Fruit fly (Drosophila melanogaster) whole organism, embryonic: Measurements from ENCODE around the gene Mst57Da.

Experiments used
- Atf6 ChIP-seq: fragments of 200-800 bp; sonication (Bioruptor generic); IDR thresholded peaks from 2 replicates; pipeline ENCODE4 v1.3.6; 2022; ENCODE audit warnings: missing biosample characterization, missing genetic modification characterization
- BEAF-32 ChIP-seq: fragments of 200-800 bp; sonication (Bioruptor generic); optimal IDR thresholded peaks from 3 replicates; lab custom pipeline; 2017; ENCODE audit warnings: missing biosample characterization, missing genetic modification characterization, mild to moderate bottlenecking, moderate library complexity, missing genetic modification reagents
- Blimp-1 ChIP-seq: fragments of 200-800 bp; sonication (Bioruptor generic); optimal IDR thresholded peaks from 3 replicates; lab custom pipeline; 2018; ENCODE audit warnings: missing biosample characterization, missing genetic modification characterization, mild to moderate bottlenecking, moderate library complexity, missing genetic modification reagents
- CG10209 ChIP-seq: fragments of 200-800 bp; sonication (Bioruptor generic); optimal IDR thresholded peaks from 3 replicates; lab custom pipeline; 2017; ENCODE audit warnings: missing biosample characterization, mild to moderate bottlenecking, missing genetic modification characterization, missing genetic modification reagents
- CG10431 ChIP-seq: fragments of 200-800 bp; sonication (Bioruptor generic); optimal IDR thresholded peaks from 3 replicates; lab custom pipeline; 2018; ENCODE audit warnings: missing biosample characterization, mild to moderate bottlenecking, missing genetic modification characterization
- CG10565 ChIP-seq: fragments of 200-800 bp; sonication (Bioruptor generic); optimal IDR thresholded peaks from 3 replicates; lab custom pipeline; 2016; ENCODE audit warnings: missing biosample characterization, mild to moderate bottlenecking, missing genetic modification characterization
- CG11247 ChIP-seq: fragments of 200-800 bp; sonication (Bioruptor generic); IDR thresholded peaks from 2 replicates; pipeline ENCODE4 v1.3.6; 2022; ENCODE audit warnings: missing biosample characterization, missing genetic modification characterization
- CG12391 ChIP-seq: fragments of 200-800 bp; sonication (Bioruptor generic); optimal IDR thresholded peaks from 3 replicates; lab custom pipeline; 2018; ENCODE audit warnings: missing biosample characterization, mild to moderate bottlenecking, missing genetic modification characterization, moderate library complexity
- CG13424 ChIP-seq: fragments of 200-800 bp; sonication (Bioruptor generic); optimal IDR thresholded peaks from 2 replicates; lab custom pipeline; 2019; ENCODE audit warnings: missing biosample characterization, mild to moderate bottlenecking, missing genetic modification characterization, moderate library complexity
- CG14441 ChIP-seq: fragments of 200-800 bp; sonication (Bioruptor generic); IDR thresholded peaks from 2 replicates; pipeline ENCODE4 v1.3.6; 2022; ENCODE audit warnings: missing biosample characterization, missing genetic modification characterization
- CG15073 ChIP-seq: fragments of 200-800 bp; sonication (Bioruptor generic); optimal IDR thresholded peaks from 2 replicates; lab custom pipeline; 2016; ENCODE audit warnings: missing biosample characterization, missing genetic modification characterization
- CG16815 ChIP-seq: fragments of 200-800 bp; sonication (Bioruptor generic); optimal IDR thresholded peaks from 3 replicates; lab custom pipeline; 2017; ENCODE audit warnings: missing biosample characterization, mild to moderate bottlenecking, missing genetic modification characterization
- CG16863 ChIP-seq: fragments of 200-800 bp; sonication (Bioruptor generic); optimal IDR thresholded peaks from 3 replicates; lab custom pipeline; 2016; ENCODE audit warnings: missing biosample characterization, missing genetic modification characterization
- CG30403 ChIP-seq: fragments of 200-800 bp; sonication (Bioruptor generic); optimal IDR thresholded peaks from 3 replicates; lab custom pipeline; 2016; ENCODE audit warnings: missing biosample characterization, missing genetic modification characterization
- CG31365 ChIP-seq: fragments of 200-800 bp; sonication (Bioruptor generic); optimal IDR thresholded peaks from 2 replicates; lab custom pipeline; 2018; ENCODE audit warnings: missing biosample characterization, mild to moderate bottlenecking, missing genetic modification characterization
- CG4707 ChIP-seq: fragments of 200-800 bp; sonication (Bioruptor generic); optimal IDR thresholded peaks from 2 replicates; lab custom pipeline; 2018; ENCODE audit warnings: missing biosample characterization, mild to moderate bottlenecking, missing genetic modification characterization, moderate library complexity
- CG4820 ChIP-seq: fragments of 200-800 bp; sonication (Bioruptor generic); optimal IDR thresholded peaks from 3 replicates; lab custom pipeline; 2016; ENCODE audit warnings: missing biosample characterization, missing genetic modification characterization
- CG6683 ChIP-seq: fragments of 200-800 bp; sonication (Bioruptor generic); optimal IDR thresholded peaks from 2 replicates; lab custom pipeline; 2017; ENCODE audit warnings: missing biosample characterization, mild to moderate bottlenecking, missing genetic modification characterization, missing genetic modification reagents
- CG7745 ChIP-seq: fragments of 200-800 bp; sonication (Bioruptor generic); optimal IDR thresholded peaks from 2 replicates; lab custom pipeline; 2018; ENCODE audit warnings: missing biosample characterization, mild to moderate bottlenecking, missing genetic modification characterization, moderate library complexity
- Chrac-16 ChIP-seq: fragments of 200-800 bp; sonication (Bioruptor generic); optimal IDR thresholded peaks from 3 replicates; lab custom pipeline; 2016; ENCODE audit warnings: missing biosample characterization, missing genetic modification characterization
- Dek ChIP-seq: fragments of 200-800 bp; sonication (Bioruptor generic); optimal IDR thresholded peaks from 3 replicates; lab custom pipeline; 2019; ENCODE audit warnings: missing biosample characterization, mild to moderate bottlenecking, missing genetic modification characterization, moderate library complexity
- Dip2 ChIP-seq: fragments of 200-800 bp; sonication (Bioruptor generic); IDR thresholded peaks from 2 replicates; pipeline ENCODE4 v1.3.6; 2022; ENCODE audit warnings: missing biosample characterization, missing genetic modification characterization
- ERR ChIP-seq: fragments of 200-800 bp; sonication (Bioruptor generic); optimal IDR thresholded peaks from 2 replicates; lab custom pipeline; 2016; ENCODE audit warnings: missing biosample characterization, missing genetic modification characterization
- Fer1 ChIP-seq: fragments of 200-800 bp; sonication (Bioruptor generic); optimal IDR thresholded peaks from 2 replicates; lab custom pipeline; 2017; ENCODE audit warnings: missing biosample characterization, mild to moderate bottlenecking, missing genetic modification characterization
- HLH54F ChIP-seq: fragments of 200-800 bp; sonication (Bioruptor generic); optimal IDR thresholded peaks from 3 replicates; lab custom pipeline; 2016; ENCODE audit warnings: missing biosample characterization, missing genetic modification characterization
- HLHmδ ChIP-seq: fragments of 200-800 bp; sonication (Bioruptor generic); optimal IDR thresholded peaks from 2 replicates; lab custom pipeline; 2018; ENCODE audit warnings: missing biosample characterization, mild to moderate bottlenecking, missing genetic modification characterization, moderate library complexity
- Hey ChIP-seq: fragments of 200-800 bp; sonication (Bioruptor generic); optimal IDR thresholded peaks from 3 replicates; lab custom pipeline; 2018; ENCODE audit warnings: missing biosample characterization, mild to moderate bottlenecking, missing genetic modification characterization
- Hr3 ChIP-seq: fragments of 200-800 bp; sonication (Bioruptor generic); optimal IDR thresholded peaks from 3 replicates; lab custom pipeline; 2016; ENCODE audit warnings: missing biosample characterization, missing genetic modification characterization
- Lhr ChIP-seq: fragments of 200-800 bp; sonication (Bioruptor generic); optimal IDR thresholded peaks from 3 replicates; lab custom pipeline; 2017; ENCODE audit warnings: mild to moderate bottlenecking, missing biosample characterization, missing genetic modification reagents, missing genetic modification characterization
- Lpt ChIP-seq: fragments of >200 bp; optimal IDR thresholded peaks from 2 replicates; lab custom pipeline; 2018; ENCODE audit warnings: missing biosample characterization, missing genetic modification characterization
- NFAT ChIP-seq: fragments of 200-800 bp; sonication (Bioruptor generic); IDR thresholded peaks from 2 replicates; pipeline ENCODE4 v1.3.6; 2022; ENCODE audit warnings: missing biosample characterization, missing genetic modification characterization
- Rfx ChIP-seq: fragments of 200-800 bp; sonication (Bioruptor generic); IDR thresholded peaks from 2 replicates; pipeline ENCODE4 v1.3.6; 2022; ENCODE audit warnings: missing biosample characterization, missing genetic modification characterization
- Scr ChIP-seq: fragments of 200-800 bp; sonication (Bioruptor generic); IDR thresholded peaks from 2 replicates; pipeline ENCODE4 v1.3.6; 2022; ENCODE audit warnings: missing biosample characterization, missing genetic modification characterization; ENCODE audit not compliant: partially characterized antibody
- Ssrp ChIP-seq: fragments of 200-800 bp; sonication (Bioruptor generic); optimal IDR thresholded peaks from 2 replicates; lab custom pipeline; 2018; ENCODE audit warnings: missing biosample characterization, mild to moderate bottlenecking, missing genetic modification characterization, moderate library complexity
- Usf ChIP-seq: fragments of 200-800 bp; sonication (Bioruptor generic); optimal IDR thresholded peaks from 2 replicates; lab custom pipeline; 2017; ENCODE audit warnings: missing genotype, missing biosample characterization, missing genetic modification characterization
- ara ChIP-seq: fragments of 200-800 bp; sonication (Bioruptor generic); IDR thresholded peaks from 2 replicates; pipeline ENCODE4 v1.3.6; 2022; ENCODE audit warnings: missing biosample characterization, missing genetic modification characterization
- ci ChIP-seq: fragments of 200-800 bp; sonication (Bioruptor generic); IDR thresholded peaks from 3 replicates; pipeline ENCODE4 v1.3.6; 2022; ENCODE audit warnings: missing biosample characterization, missing genetic modification characterization
- da ChIP-seq: fragments of 200-800 bp; sonication (Bioruptor generic); optimal IDR thresholded peaks from 2 replicates; lab custom pipeline; 2016; ENCODE audit warnings: missing biosample characterization, missing genetic modification characterization
- dm ChIP-seq: fragments of 200-800 bp; sonication (Bioruptor generic); optimal IDR thresholded peaks from 3 replicates; lab custom pipeline; 2016; ENCODE audit warnings: missing biosample characterization, missing genetic modification characterization
- emc ChIP-seq: fragments of 200-800 bp; sonication (Bioruptor generic); optimal IDR thresholded peaks from 2 replicates; lab custom pipeline; 2016; ENCODE audit warnings: missing biosample characterization, missing genetic modification characterization
- fd64A ChIP-seq: fragments of 200-800 bp; sonication (Bioruptor generic); optimal IDR thresholded peaks from 3 replicates; lab custom pipeline; 2018; ENCODE audit warnings: missing biosample characterization, mild to moderate bottlenecking, missing genetic modification characterization
- gcm2 ChIP-seq: fragments of 200-800 bp; sonication (Bioruptor generic); optimal IDR thresholded peaks from 2 replicates; lab custom pipeline; 2016; ENCODE audit warnings: missing biosample characterization, missing genetic modification characterization
- maf-S ChIP-seq: fragments of 200-800 bp; sonication (Bioruptor generic); optimal IDR thresholded peaks from 2 replicates; lab custom pipeline; 2016; ENCODE audit warnings: missing biosample characterization, missing genetic modification characterization
- pb ChIP-seq: fragments of 200-800 bp; sonication (Bioruptor generic); optimal IDR thresholded peaks from 3 replicates; lab custom pipeline; 2016; ENCODE audit warnings: missing biosample characterization, missing genetic modification characterization
- pho ChIP-seq: fragments of 200-800 bp; sonication (Bioruptor generic); optimal IDR thresholded peaks from 2 replicates; lab custom pipeline; 2016; ENCODE audit warnings: missing biosample characterization, missing genetic modification characterization
- pnt ChIP-seq: fragments of 200-800 bp; sonication (Bioruptor generic); optimal IDR thresholded peaks from 3 replicates; lab custom pipeline; 2016; ENCODE audit warnings: missing biosample characterization, missing genetic modification characterization
- pum ChIP-seq: fragments of 200-800 bp; sonication (Bioruptor generic); optimal IDR thresholded peaks from 2 replicates; lab custom pipeline; 2016; ENCODE audit warnings: missing biosample characterization, missing genetic modification characterization
- row ChIP-seq: fragments of 200-800 bp; sonication (Bioruptor generic); IDR thresholded peaks from 3 replicates; pipeline ENCODE4 v1.3.6; 2022; ENCODE audit warnings: missing biosample characterization, missing genetic modification characterization
- schlank ChIP-seq: fragments of 200-800 bp; sonication (Bioruptor generic); optimal IDR thresholded peaks from 2 replicates; lab custom pipeline; 2018; ENCODE audit warnings: missing biosample characterization, mild to moderate bottlenecking, missing genetic modification characterization
- sug ChIP-seq: fragments of 200-800 bp; optimal IDR thresholded peaks from 2 replicates; lab custom pipeline; 2019; ENCODE audit warnings: missing biosample characterization, mild to moderate bottlenecking, missing genetic modification characterization, moderate library complexity
- z ChIP-seq: fragments of 200-800 bp; sonication (Bioruptor generic); IDR thresholded peaks from 3 replicates; pipeline ENCODE4 v1.3.6; 2022; ENCODE audit warnings: missing biosample characterization, missing genetic modification characterization

The Mst57Da gene

dm6 chr3R:25879324-25879766, 47.6 kb upstream of the Mst57Da start (continued):
- no peak for TF ChIP-seq Lpt (GFP tag; lab: Kevin White, UChicago)
- TF ChIP-seq Ssrp: peak; percentile 81
- TF ChIP-seq CG30403: peak; percentile 78
- TF ChIP-seq Hr3 (GFP tag; lab: Kevin White, UChicago): peak; percentile 71
- TF ChIP-seq CG11247: peak; percentile 72; the same call in 1 of the 2 replicates
- TF ChIP-seq Dek (tag; lab: Kevin White, UChicago): peak; percentile 32
- TF ChIP-seq CG15073 (GFP tag; lab: Kevin White, UChicago): peak; percentile 9
- TF ChIP-seq CG10431 (GFP tag; lab: Kevin White, UChicago): peak; percentile 26
- peak; percentile 56 for TF ChIP-seq CG31365 (tag; lab: Kevin White, UChicago)
- TF ChIP-seq BEAF-32 (GFP tag; lab: Kevin White, UChicago): no peak
- peak; percentile 54 for TF ChIP-seq gcm2 (GFP tag; lab: Kevin White, UChicago)
- no peak for TF ChIP-seq schlank (tag; lab: Kevin White, UChicago)
- TF ChIP-seq ERR (GFP tag; lab: Kevin White, UChicago): peak; percentile 6
- TF ChIP-seq CG13424 (tag; lab: Kevin White, UChicago): peak; percentile 86
- TF ChIP-seq Blimp-1 (GFP tag; lab: Kevin White, UChicago): peak; percentile 85
- no peak for TF ChIP-seq Hey (tag; lab: Kevin White, UChicago)
- peak; percentile 53 for TF ChIP-seq pum
- peak; percentile 51 for TF ChIP-seq CG6683 (GFP tag; lab: Kevin White, UChicago)
- 0 out of 3 replicates have a peak, but pooled peaks have one; percentile 36 for TF ChIP-seq z (GFP tag; lab: Robert Waterston, UW)
- no peak for TF ChIP-seq HLHmδ (GFP tag; lab: Kevin White, UChicago)
- TF ChIP-seq Chrac-16 (GFP tag; lab: Kevin White, UChicago): peak; percentile 75
- peak; percentile 86 for TF ChIP-seq CG12391 (tag; lab: Kevin White, UChicago)
- peak; percentile 31 for TF ChIP-seq Usf (GFP tag; lab: Kevin White, UChicago)
- TF ChIP-seq CG16863 (GFP tag; lab: Kevin White, UChicago): peak; percentile 63
- TF ChIP-seq pnt (GFP tag; lab: Kevin White, UChicago): peak; percentile 15
- no peak for TF ChIP-seq Dip2 (GFP tag; lab: Robert Waterston, UW)
- peak; percentile 54 for TF ChIP-seq CG10209 (GFP tag; lab: Kevin White, UChicago)
- peak; percentile 86; the same call in 2 of the 3 replicates for TF ChIP-seq ci (GFP tag; lab: Robert Waterston, UW)
- peak; percentile 62 for TF ChIP-seq HLH54F (GFP tag; lab: Kevin White, UChicago)
- no peak for TF ChIP-seq NFAT (GFP tag; lab: Robert Waterston, UW)
- TF ChIP-seq sug: peak; percentile 39
- peak; percentile 65; the same call in 1 of the 2 replicates for TF ChIP-seq Atf6 (GFP tag; lab: Robert Waterston, UW)
- peak; percentile 80 for TF ChIP-seq CG14441
- TF ChIP-seq Lhr (GFP tag; lab: Kevin White, UChicago): peak; percentile 40
- TF ChIP-seq da (GFP tag; lab: Kevin White, UChicago): peak; percentile 19
- peak; percentile 87 for TF ChIP-seq row (GFP tag; lab: Robert Waterston, UW)
- peak; percentile 28 for TF ChIP-seq CG16815 (GFP tag; lab: Kevin White, UChicago)
- TF ChIP-seq dm (GFP tag; lab: Kevin White, UChicago): peak; percentile 40
- no peak for TF ChIP-seq CG10565
- peak; percentile 74 for TF ChIP-seq pho (GFP tag; lab: Kevin White, UChicago)
- TF ChIP-seq CG7745 (tag; lab: Kevin White, UChicago): no peak
- no peak for TF ChIP-seq maf-S (GFP tag; lab: Kevin White, UChicago)
- TF ChIP-seq Rfx (GFP tag; lab: Robert Waterston, UW): peak; percentile 89
- TF ChIP-seq pb (GFP tag; lab: Kevin White, UChicago): peak; percentile 56
- TF ChIP-seq Fer1: peak; percentile 36
- TF ChIP-seq ara (GFP tag; lab: Robert Waterston, UW): no peak; the same call in 1 of the 2 replicates
- no peak for TF ChIP-seq Scr (GFP tag; lab: Robert Waterston, UW)
- TF ChIP-seq fd64A (GFP tag; lab: Kevin White, UChicago): peak; percentile 48
- TF ChIP-seq CG4707 (GFP tag; lab: Kevin White, UChicago): peak; percentile 61
- TF ChIP-seq emc (GFP tag; lab: Kevin White, UChicago): peak; percentile 3
- peak; percentile 80 for TF ChIP-seq CG4820 (GFP tag; lab: Kevin White, UChicago)
